Worm (Caenorhabditis elegans): Measurements from ENCODE around the gene hsb-1.

The hsb-1 gene

DNA sequence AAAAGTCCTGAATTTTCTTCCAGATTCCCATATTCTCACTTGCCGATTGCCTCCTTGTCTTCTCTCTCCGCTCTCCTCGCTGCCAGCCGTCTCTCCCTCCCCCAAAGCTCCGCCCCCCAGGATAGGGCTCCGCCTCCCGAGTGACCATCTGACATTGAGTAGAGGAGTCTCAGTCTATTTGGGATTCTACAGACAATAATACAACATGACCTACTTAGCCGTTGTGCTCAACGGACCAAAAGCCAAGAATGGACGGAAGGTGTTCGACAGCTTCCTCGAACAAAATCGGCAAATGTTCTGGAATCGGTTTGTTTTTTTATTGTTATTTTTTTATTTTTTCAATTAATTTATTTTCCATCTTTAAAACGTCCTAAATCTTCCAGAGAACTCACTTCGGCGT is 25.0 kb downstream of the hsb-1 start, which contains the start of gene ham-1:
TSS of gene ham-1 (plus strand) at position 173 of the 400 bp plus-strand sequence.
- TF ChIP-seq fax-1 (tag; optimal IDR thresholded peaks at IDR 0.05) (no peak), syd-9 (tag; optimal IDR thresholded peaks at IDR 0.05) (no peak), ceh-6 (GFP tag; optimal IDR thresholded peaks at IDR 0.05) (no peak), madf-2 (tag; optimal IDR thresholded peaks at IDR 0.05) (no peak), unc-86 (tag; optimal IDR thresholded peaks at IDR 0.05) (no peak), elt-4 (tag; optimal IDR thresholded peaks at IDR 0.05) (no peak), rnt-1 (tag; optimal IDR thresholded peaks at IDR 0.05) (no peak), K02D7.2 (tag; optimal IDR thresholded peaks at IDR 0.05) (no peak), C08G9.2 (tag; optimal IDR thresholded peaks at IDR 0.05) (no peak), mec-3 (tag; optimal IDR thresholded peaks at IDR 0.05; ENCODE audit: borderline replicate concordance) (no peak), tbx-7 (tag; optimal IDR thresholded peaks at IDR 0.05) (no peak), sdc-2 (tag; optimal IDR thresholded peaks at IDR 0.05) (no peak), ref-2 (tag; optimal IDR thresholded peaks at IDR 0.05) (no peak), ceh-9 (tag; optimal IDR thresholded peaks at IDR 0.05) (no peak), pha-4 (tag; optimal IDR thresholded peaks at IDR 0.05) (no peak)

DNA sequence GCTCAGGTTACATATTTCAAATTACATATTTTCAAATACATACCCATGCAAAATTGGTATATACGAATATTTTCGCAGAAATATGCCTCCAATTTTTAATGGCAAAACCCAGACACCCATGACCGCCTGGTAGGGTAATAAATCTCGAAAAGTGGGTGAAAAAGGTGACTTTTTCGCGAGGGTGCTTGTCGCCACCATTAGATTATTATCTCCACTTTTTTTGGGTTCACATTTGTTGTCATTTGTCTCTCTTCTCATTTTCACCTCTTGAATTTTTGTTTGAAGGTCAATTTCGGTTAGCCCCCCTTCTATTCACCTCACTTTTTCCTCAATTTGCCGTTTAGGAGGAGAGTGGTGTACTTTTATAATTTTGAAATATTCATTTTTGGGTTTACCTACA is 26.8 kb downstream of the hsb-1 start:
- TF ChIP-seq gmeb-2 (tag; optimal IDR thresholded peaks at IDR 0.05), result no peak

DNA sequence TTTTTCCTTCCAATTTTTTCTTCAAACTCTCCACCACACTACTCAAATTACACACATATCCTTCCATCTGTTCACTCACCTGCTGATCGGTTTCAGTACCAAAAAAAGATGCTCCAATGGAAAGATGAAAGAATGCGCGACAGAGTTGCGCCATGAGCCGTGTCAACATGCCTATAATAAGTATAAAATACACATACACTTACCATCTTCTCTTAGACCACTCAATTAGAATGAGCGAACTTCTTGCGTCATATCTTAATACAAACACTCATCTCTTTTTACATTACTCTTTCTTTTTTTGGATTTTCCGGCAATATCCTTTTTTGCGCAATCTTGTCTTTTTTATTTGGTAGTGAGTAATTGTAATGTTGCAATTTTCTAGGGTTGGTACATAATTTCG is 29.3 kb downstream of the hsb-1 start:
- TF ChIP-seq ceh-22 (tag; optimal IDR thresholded peaks at IDR 0.05), result no peak
- no peak for TF ChIP-seq odd-2 (tag; optimal IDR thresholded peaks at IDR 0.05)
- TF ChIP-seq eyg-1 (tag; optimal IDR thresholded peaks at IDR 0.05), result no peak
- no peak for TF ChIP-seq C38D4.7 (GFP tag; optimal IDR thresholded peaks at IDR 0.05)
- no peak for TF ChIP-seq ceh-31 (tag; optimal IDR thresholded peaks at IDR 0.05)
- TF ChIP-seq ceh-6 (GFP tag; optimal IDR thresholded peaks at IDR 0.05), result no peak

DNA sequence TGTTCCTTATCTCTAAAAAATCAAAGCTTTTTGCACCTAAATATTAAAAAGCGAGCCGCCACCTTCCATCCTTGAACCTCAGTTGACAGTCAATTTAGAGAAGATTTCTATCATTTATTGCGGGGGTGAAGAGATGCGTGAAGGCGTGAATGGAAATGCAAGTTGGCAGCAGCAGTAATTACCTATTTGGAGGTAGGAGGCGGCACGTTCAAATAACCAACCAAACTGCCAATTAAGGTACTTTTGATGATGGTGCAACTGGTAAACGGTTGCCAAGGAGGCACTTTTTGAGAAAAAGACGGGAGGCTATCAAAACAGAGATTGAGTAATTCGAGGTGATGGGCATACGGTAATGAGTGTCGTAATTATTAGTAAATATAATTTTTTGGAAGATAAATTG is 30.7 kb downstream of the hsb-1 start:
- TF ChIP-seq K02D7.2 (tag; optimal IDR thresholded peaks at IDR 0.05), result no peak
- TF ChIP-seq sox-2 (GFP tag; IDR thresholded peaks at IDR 0.05), result no peak
- TF ChIP-seq rnt-1 (tag; optimal IDR thresholded peaks at IDR 0.05), result no peak
- TF ChIP-seq lim-6 (tag; optimal IDR thresholded peaks at IDR 0.05), result no peak
- no peak for TF ChIP-seq hlh-6 (tag; optimal IDR thresholded peaks at IDR 0.05)
- TF ChIP-seq pros-1 (tag; optimal IDR thresholded peaks at IDR 0.05), result no peak
- TF ChIP-seq hlh-15 (tag; optimal IDR thresholded peaks at IDR 0.05), result no peak
- no peak for TF ChIP-seq syd-9 (tag; optimal IDR thresholded peaks at IDR 0.05)
- TF ChIP-seq pha-4 (tag; optimal IDR thresholded peaks at IDR 0.05), result no peak
- TF ChIP-seq T23F11.4 (GFP tag; optimal IDR thresholded peaks at IDR 0.05), result no peak
- no peak for TF ChIP-seq ceh-45 (GFP tag; IDR thresholded peaks at IDR 0.05)
- no peak for TF ChIP-seq sox-4 (tag; optimal IDR thresholded peaks at IDR 0.05)
- no peak for TF ChIP-seq ceh-34 (tag; optimal IDR thresholded peaks at IDR 0.05)
- no peak for TF ChIP-seq ets-4 (tag; optimal IDR thresholded peaks at IDR 0.05)

DNA sequence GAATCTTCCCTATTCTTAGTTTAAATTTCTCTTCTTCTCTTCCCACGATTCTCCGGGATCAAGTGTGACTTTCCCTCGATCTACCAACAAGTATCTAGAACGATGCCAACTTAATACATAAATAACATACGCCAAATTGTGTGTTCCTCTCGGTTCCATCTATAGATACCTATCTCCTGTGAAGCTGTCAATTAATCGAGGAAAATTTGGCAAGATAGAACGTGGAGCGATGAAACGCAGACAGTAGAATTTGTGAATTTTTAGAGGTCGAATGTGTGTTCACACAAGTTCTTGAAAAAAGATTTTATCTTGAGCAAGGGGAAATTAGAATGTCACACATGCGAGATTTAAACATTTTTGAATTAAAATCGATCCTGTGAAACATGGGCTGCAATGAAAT is 35.6 kb downstream of the hsb-1 start:
- TF ChIP-seq ceh-18 (tag; optimal IDR thresholded peaks at IDR 0.05) (no peak), hlh-15 (tag; optimal IDR thresholded peaks at IDR 0.05) (no peak), hlh-30 (tag; optimal IDR thresholded peaks at IDR 0.05; ENCODE audit: insufficient read depth) (no peak), ceh-9 (tag; optimal IDR thresholded peaks at IDR 0.05) (no peak), hlh-13 (GFP tag; optimal IDR thresholded peaks at IDR 0.05) (no peak), sox-4 (tag; optimal IDR thresholded peaks at IDR 0.05) (no peak), npax-4 (tag; optimal IDR thresholded peaks at IDR 0.05) (no peak), ceh-22 (tag; optimal IDR thresholded peaks at IDR 0.05) (no peak), K09A11.1 (tag; optimal IDR thresholded peaks at IDR 0.05; ENCODE audit: insufficient read depth) (no peak), elt-4 (tag; optimal IDR thresholded peaks at IDR 0.05) (no peak), ztf-16 (tag; optimal IDR thresholded peaks at IDR 0.05) (no peak), ets-4 (tag; optimal IDR thresholded peaks at IDR 0.05) (no peak), pros-1 (tag; optimal IDR thresholded peaks at IDR 0.05) (no peak), pha-4 (tag; optimal IDR thresholded peaks at IDR 0.05) (no peak), pag-3 (tag; optimal IDR thresholded peaks at IDR 0.05; ENCODE audit: borderline replicate concordance) (no peak), hlh-8 (tag; optimal IDR thresholded peaks at IDR 0.05) (no peak), ceh-24 (tag; optimal IDR thresholded peaks at IDR 0.05) (no peak)

Measured in whole organism, late embryonic.